Comparison of ENCODE assay signal across 2 fruit fly cellular contexts in genomic region chr3L:3306515-3306914, dm6.
A peak's percentile ranks its signal among the peaks of the same experiment; 100 is the strongest.
TF ChIP-seq lines count a peak whose summit lies in the region.

No protein-coding gene starts in this region.

- no peak for TF ChIP-seq CTCF in whole organism, embryonic (GFP tag; optimal IDR thresholded peaks at IDR 0.05; lab: Kevin White, UChicago)

TF ChIP-seq in whole organism, adult, 20 proteins besides CTCF, POLR2A, EP300 and RAD21:
- no peak for TF ChIP-seq Hr96 (GFP tag; optimal IDR thresholded peaks at IDR 0.05; lab: Kevin White, UChicago)
- peak; percentile 14 for TF ChIP-seq kay (GFP tag; lab: Kevin White, UChicago; ENCODE audit: borderline replicate concordance)

TF ChIP-seq in whole organism, embryonic, 481 proteins besides CTCF, POLR2A, EP300 and RAD21:
- TF ChIP-seq CG18599 (GFP tag; optimal IDR thresholded peaks at IDR 0.05; lab: Kevin White, UChicago) (peak; percentile 43), maf-S (GFP tag; optimal IDR thresholded peaks at IDR 0.05; lab: Kevin White, UChicago) (no peak), CG34376 (GFP tag; optimal IDR thresholded peaks at IDR 0.05; lab: Kevin White, UChicago) (peak; percentile 93), mirr (GFP tag; optimal IDR thresholded peaks at IDR 0.05; lab: Kevin White, UChicago) (peak; percentile 62), CG15479 (GFP tag; optimal IDR thresholded peaks at IDR 0.05; lab: Kevin White, UChicago) (peak; percentile 17), Mrtf (GFP tag; IDR thresholded peaks at IDR 0.05; lab: Robert Waterston, UW) (no peak), E2f2 (GFP tag; IDR thresholded peaks at IDR 0.05; lab: Robert Waterston, UW) (no peak), exex (tag; optimal IDR thresholded peaks at IDR 0.05; lab: Kevin White, UChicago) (peak; percentile 100), CG15073 (GFP tag; optimal IDR thresholded peaks at IDR 0.05; lab: Kevin White, UChicago) (no peak), sd (tag; optimal IDR thresholded peaks at IDR 0.05; lab: Kevin White, UChicago) (peak; percentile 66), grn (GFP tag; optimal IDR thresholded peaks at IDR 0.05; lab: Kevin White, UChicago) (peak; percentile 54), CG13287 (GFP tag; IDR thresholded peaks at IDR 0.05; lab: Robert Waterston, UW; ENCODE audit: partially characterized antibody) (no peak), PHDP (tag; optimal IDR thresholded peaks at IDR 0.05; lab: Kevin White, UChicago) (peak; percentile 11), CG6813 (GFP tag; optimal IDR thresholded peaks at IDR 0.05; lab: Kevin White, UChicago) (peak; percentile 1), sug (tag; optimal IDR thresholded peaks at IDR 0.05; lab: Kevin White, UChicago) (peak; percentile 55), CG2678 (tag; optimal IDR thresholded peaks at IDR 0.05; lab: Kevin White, UChicago) (peak; percentile 8), CG11696 (GFP tag; IDR thresholded peaks at IDR 0.05; lab: Robert Waterston, UW) (no peak), CG12299 (tag; optimal IDR thresholded peaks at IDR 0.05; lab: Kevin White, UChicago) (no peak), HLH4C (GFP tag; IDR thresholded peaks at IDR 0.05; lab: Robert Waterston, UW; ENCODE audit: partially characterized antibody) (no peak), Asciz (GFP tag; optimal IDR thresholded peaks at IDR 0.05; lab: Kevin White, UChicago) (peak; percentile 7), Pdp1 (GFP tag; optimal IDR thresholded peaks at IDR 0.05; lab: Kevin White, UChicago) (peak in 1 of 2 experiments; percentile 15), CG8388 (GFP tag; optimal IDR thresholded peaks at IDR 0.05; lab: Kevin White, UChicago) (no peak), lab (GFP tag; optimal IDR thresholded peaks at IDR 0.05; lab: Kevin White, UChicago) (peak; percentile 40), CG31224 (GFP tag; IDR thresholded peaks at IDR 0.05; lab: Robert Waterston, UW) (peak; percentile 58; the same call in 1 of the 2 replicates), CG13296 (GFP tag; optimal IDR thresholded peaks at IDR 0.05; lab: Kevin White, UChicago) (peak; percentile 47), HHEX (GFP tag; optimal IDR thresholded peaks at IDR 0.05; lab: Kevin White, UChicago) (peak; percentile 7), CG15514 (GFP tag; optimal IDR thresholded peaks at IDR 0.05; lab: Kevin White, UChicago) (peak; percentile 23), vnd (GFP tag; IDR thresholded peaks at IDR 0.05; lab: Robert Waterston, UW; ENCODE audit: partially characterized antibody) (0 out of 3 replicates have a peak, but pooled peaks have one; percentile 40), chm (GFP tag; IDR thresholded peaks at IDR 0.05; lab: Robert Waterston, UW) (0 out of 2 replicates have a peak, but pooled peaks have one; percentile 18)

Comparison
In these comparisons a context has a peak if more than half of its experiments do, and no peak if none do; other contexts are left out.
1. Of the 1 proteins assayed by ChIP-seq in both whole organism, embryonic and whole organism, adult: peak only in whole organism, embryonic: none; only in whole organism, adult: kay; in both: none; in neither: 0.